Worm (Caenorhabditis elegans) whole organism, late embryonic: Measurements from ENCODE around the gene F08G12.1.

Experiments
- ama-1 ChIP-seq: fragments of 150-350 bp; optimal IDR thresholded peaks from 2 replicates; lab custom pipeline; 2014
- hlh-30 ChIP-seq: sonication (generic microtip); optimal IDR thresholded peaks from 2 replicates; lab custom pipeline; 2017; ENCODE audit warnings: antibody characterized with exemption, missing genetic modification characterization, missing compliant biosample characterization; ENCODE audit not compliant: insufficient read depth
- npax-4 ChIP-seq: sonication (generic microtip); optimal IDR thresholded peaks from 2 replicates; lab custom pipeline; 2016; ENCODE audit warnings: missing genetic modification characterization, missing compliant biosample characterization
- unc-55 ChIP-seq: sonication (generic microtip); optimal IDR thresholded peaks from 2 replicates; lab custom pipeline; 2017; ENCODE audit warnings: missing biosample characterization, missing genetic modification reagents, missing genetic modification characterization

DNA sequence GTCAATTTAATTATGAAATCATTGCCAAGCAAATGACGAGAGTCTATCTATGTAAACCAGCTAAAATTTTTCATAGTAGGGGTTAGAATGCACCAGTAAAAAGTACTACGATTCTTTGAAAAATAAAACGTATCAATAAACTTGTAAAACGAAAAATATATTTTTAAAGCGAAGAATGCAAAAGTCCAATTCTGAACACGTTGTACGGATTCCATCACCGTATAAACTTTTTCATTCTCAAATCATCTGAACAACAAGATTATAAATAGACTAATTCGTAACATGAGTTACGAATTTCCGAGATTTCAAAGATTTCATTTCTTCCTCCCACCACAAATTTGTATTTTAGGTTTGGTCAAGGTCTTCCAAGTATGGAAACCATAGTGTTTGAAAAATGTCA lies 11.1 kb upstream of the F08G12.1 start, which contains the start of gene nlp-57:
- TF ChIP-seq npax-4 (tag; lab: Kevin White, UChicago) = no peak
- TF ChIP-seq unc-55 (GFP tag; lab: Kevin White, UChicago) = no peak
- TF ChIP-seq hlh-30 (tag; lab: Kevin White, UChicago) = no peak
- TF ChIP-seq ama-1 (lab: Kevin White, UChicago) = no peak
